Worm (Caenorhabditis elegans): ENCODE results near the gene T24D5.1.

Gene T24D5.1

ce11 chrX:12532405-12532804 is 42.2 kb upstream of the T24D5.1 start:
- TF ChIP-seq aptf-3 (GFP tag; IDR thresholded peaks at IDR 0.05), result no peak
- no peak for TF ChIP-seq C06A6.2 (GFP tag; conservative IDR thresholded peaks at IDR 0.05)
- TF ChIP-seq hmg-1.2 (GFP tag; IDR thresholded peaks at IDR 0.05), result no peak
- TF ChIP-seq F49E8.2 (tag; optimal IDR thresholded peaks at IDR 0.05; ENCODE audit: insufficient read depth), result no peak
- no peak for TF ChIP-seq Y79H2A.3 (GFP tag; conservative IDR thresholded peaks at IDR 0.05)
- TF ChIP-seq egl-18 (GFP tag; IDR thresholded peaks at IDR 0.05), result no peak
- TF ChIP-seq nhr-90 (tag; optimal IDR thresholded peaks at IDR 0.05), result no peak

- no peak for TF ChIP-seq dox-1 (GFP tag; IDR thresholded peaks at IDR 0.05)
- no peak for TF ChIP-seq rpc-1 (optimal IDR thresholded peaks at IDR 0.05)
- no peak for TF ChIP-seq rpc-1 (tag; optimal IDR thresholded peaks at IDR 0.05)
- TF ChIP-seq ztf-25 (GFP tag; IDR thresholded peaks at IDR 0.05), result no peak
- TF ChIP-seq dpl-1 (GFP tag; optimal IDR thresholded peaks at IDR 0.05), result no peak
- TF ChIP-seq C06A6.2 (GFP tag; conservative IDR thresholded peaks at IDR 0.05), result no peak
- TF ChIP-seq fkh-3 (tag; optimal IDR thresholded peaks at IDR 0.05), result no peak
- no peak for TF ChIP-seq F33H1.4 (GFP tag; IDR thresholded peaks at IDR 0.05)
- no peak for TF ChIP-seq F57A8.1 (GFP tag; optimal IDR thresholded peaks at IDR 0.05)
- no peak for TF ChIP-seq ztf-18 (tag; optimal IDR thresholded peaks at IDR 0.05)
- TF ChIP-seq die-1 (tag; optimal IDR thresholded peaks at IDR 0.05), result no peak
- no peak for TF ChIP-seq let-607 (tag; optimal IDR thresholded peaks at IDR 0.05)
- TF ChIP-seq attf-6 (GFP tag; IDR thresholded peaks at IDR 0.05), result no peak
- TF ChIP-seq F55B11.4 (tag; optimal IDR thresholded peaks at IDR 0.05; ENCODE audit: borderline replicate concordance, insufficient read depth), result no peak
Observed at ce11 chrX:12534476-12534875, 40.1 kb upstream of the T24D5.1 start.

- TF ChIP-seq egl-44 (GFP tag; IDR thresholded peaks at IDR 0.05), result no peak
- TF ChIP-seq madf-10 (tag; optimal IDR thresholded peaks at IDR 0.05), result no peak
- TF ChIP-seq dpl-1 (GFP tag; optimal IDR thresholded peaks at IDR 0.05), result no peak
- TF ChIP-seq F55B11.4 (tag; optimal IDR thresholded peaks at IDR 0.05; ENCODE audit: borderline replicate concordance, insufficient read depth), result no peak
- no peak for TF ChIP-seq B0019.2 (GFP tag; conservative IDR thresholded peaks at IDR 0.05)
- no peak for TF ChIP-seq Y53F4B.3 (GFP tag; IDR thresholded peaks at IDR 0.05)
- TF ChIP-seq rec-8 (tag; optimal IDR thresholded peaks at IDR 0.05), result no peak
- TF ChIP-seq aptf-3 (GFP tag; IDR thresholded peaks at IDR 0.05), result no peak
- no peak for TF ChIP-seq zfh-2 (GFP tag; conservative IDR thresholded peaks at IDR 0.05)
- TF ChIP-seq tlf-1 (GFP tag; optimal IDR thresholded peaks at IDR 0.05), result no peak
- TF ChIP-seq unc-130 (GFP tag; optimal IDR thresholded peaks at IDR 0.05), result no peak
- TF ChIP-seq Y95B8A.8 (GFP tag; IDR thresholded peaks at IDR 0.05), result no peak
- TF ChIP-seq lin-35 (GFP tag; optimal IDR thresholded peaks at IDR 0.05), result no peak
- TF ChIP-seq C17E4.6 (GFP tag; IDR thresholded peaks at IDR 0.05), result no peak
- no peak for TF ChIP-seq zim-3 (tag; optimal IDR thresholded peaks at IDR 0.05)
Observed at ce11 chrX:12538794-12539193, 35.8 kb upstream of the T24D5.1 start.

ce11 chrX:12545100-12545499 is 29.5 kb upstream of the T24D5.1 start:
- no peak for TF ChIP-seq egrh-3 (GFP tag; IDR thresholded peaks at IDR 0.05)
- no peak for TF ChIP-seq nhr-80 (tag; optimal IDR thresholded peaks at IDR 0.05)
- TF ChIP-seq mel-28 (tag; optimal IDR thresholded peaks at IDR 0.05; ENCODE audit: borderline replicate concordance), result no peak
- TF ChIP-seq ccch-3 (GFP tag; optimal IDR thresholded peaks at IDR 0.05), result no peak
- TF ChIP-seq F57C9.4 (tag; optimal IDR thresholded peaks at IDR 0.05), result no peak
- no peak for TF ChIP-seq B0019.2 (GFP tag; conservative IDR thresholded peaks at IDR 0.05)
- TF ChIP-seq C06A6.2 (GFP tag; conservative IDR thresholded peaks at IDR 0.05), result no peak
- TF ChIP-seq hlh-26 (GFP tag; conservative IDR thresholded peaks at IDR 0.05), result no peak
- TF ChIP-seq Y56A3A.18 (GFP tag; IDR thresholded peaks at IDR 0.05), result no peak
- TF ChIP-seq ceh-79 (tag; optimal IDR thresholded peaks at IDR 0.05), result no peak
- no peak for TF ChIP-seq zfh-2 (GFP tag; conservative IDR thresholded peaks at IDR 0.05)
- TF ChIP-seq bed-2 (GFP tag; IDR thresholded peaks at IDR 0.05), result no peak
- no peak for TF ChIP-seq tlf-1 (GFP tag; optimal IDR thresholded peaks at IDR 0.05)
- TF ChIP-seq B0261.1 (tag; optimal IDR thresholded peaks at IDR 0.05), result no peak
- TF ChIP-seq madf-8 (GFP tag; conservative IDR thresholded peaks at IDR 0.05), result no peak
- TF ChIP-seq let-526 (GFP tag; IDR thresholded peaks at IDR 0.05), result no peak
- no peak for TF ChIP-seq ceh-58 (GFP tag; IDR thresholded peaks at IDR 0.05)
- TF ChIP-seq somi-1 (GFP tag; optimal IDR thresholded peaks at IDR 0.05), result no peak

All from whole organism, young adult.